Worm (Caenorhabditis elegans) whole organism, L3 larva: Measurements from ENCODE around the gene W07G4.8.

ENCODE experiments used
- R02D3.7 ChIP-seq: fragments of 150-350 bp; optimal IDR thresholded peaks from 2 replicates; lab custom pipeline; 2014; ENCODE audit warnings: missing biosample characterization, missing genetic modification characterization
- ZK546.5 ChIP-seq: sonication (generic microtip); optimal IDR thresholded peaks from 2 replicates; lab custom pipeline; 2017; ENCODE audit warnings: missing biosample characterization, missing genetic modification characterization
- aly-2 ChIP-seq: fragments of 150-350 bp; optimal IDR thresholded peaks from 2 replicates; lab custom pipeline; 2014; ENCODE audit warnings: missing biosample characterization, missing genetic modification characterization
- fkh-10 ChIP-seq: sonication (generic microtip); optimal IDR thresholded peaks from 2 replicates; lab custom pipeline; 2017; ENCODE audit warnings: missing biosample characterization, missing genetic modification reagents, missing genetic modification characterization
- lin-39 ChIP-seq: fragments of 150-350 bp; optimal IDR thresholded peaks from 2 replicates; lab custom pipeline; 2018; ENCODE audit warnings: missing biosample characterization, missing genetic modification reagents, missing genetic modification characterization
- nhr-237 ChIP-seq: fragments of 150-350 bp; optimal IDR thresholded peaks from 2 replicates; lab custom pipeline; 2014; ENCODE audit warnings: missing biosample characterization, missing genetic modification characterization
- nhr-77 ChIP-seq: fragments of 150-350 bp; optimal IDR thresholded peaks from 2 replicates; lab custom pipeline; 2014; ENCODE audit warnings: missing biosample characterization, missing genetic modification characterization
- pqm-1 ChIP-seq: fragments of 150-350 bp; optimal IDR thresholded peaks from 2 replicates; lab custom pipeline; 2017; ENCODE audit warnings: missing biosample characterization, missing genetic modification characterization, inconsistent platforms
- skn-1 ChIP-seq: fragments of 150-350 bp; optimal IDR thresholded peaks from 2 replicates; lab custom pipeline; 2014; ENCODE audit warnings: missing biosample characterization, missing genetic modification characterization
- snpc-4 ChIP-seq: fragments of 150-350 bp; optimal IDR thresholded peaks from 2 replicates; lab custom pipeline; 2014; ENCODE audit warnings: missing biosample characterization, missing genetic modification characterization
- unc-39 ChIP-seq: sonication (generic microtip); optimal IDR thresholded peaks from 4 replicates; lab custom pipeline; 2017; ENCODE audit warnings: missing biosample characterization, missing genetic modification characterization
- ztf-4 ChIP-seq: fragments of 150-350 bp; optimal IDR thresholded peaks from 2 replicates; lab custom pipeline; 2014; ENCODE audit warnings: missing biosample characterization, missing genetic modification characterization

DNA sequence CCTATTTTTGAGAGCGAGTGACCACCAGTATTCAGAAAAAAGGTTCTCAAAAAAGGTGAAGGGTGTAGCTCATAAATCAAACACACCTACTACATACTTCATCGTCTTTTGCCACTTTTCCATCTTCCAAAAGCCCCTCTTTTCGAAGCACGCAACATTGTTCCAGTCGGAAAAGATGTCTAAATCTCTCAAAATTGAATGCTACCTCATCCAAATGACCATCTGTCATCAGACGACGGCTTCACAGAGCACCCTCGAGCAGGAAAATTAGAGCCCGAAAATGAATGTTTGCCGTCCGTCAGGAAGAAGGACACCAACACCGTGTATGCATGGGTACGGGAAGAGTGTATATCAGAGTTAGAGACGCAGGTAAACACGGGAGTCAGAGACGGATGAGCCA, 27.8 kb downstream of the W07G4.8 start:
- TF ChIP-seq fkh-10 (GFP tag; lab: Kevin White, UChicago) (no peak), ZK546.5 (tag; lab: Kevin White, UChicago) (no peak), aly-2 (tag; lab: Kevin White, UChicago) (no peak), snpc-4 (tag; lab: Kevin White, UChicago) (no peak), skn-1 (tag; lab: Kevin White, UChicago) (no peak), unc-39 (tag; lab: Kevin White, UChicago) (no peak), nhr-77 (tag; lab: Kevin White, UChicago) (no peak), R02D3.7 (tag; lab: Kevin White, UChicago) (no peak), lin-39 (tag; lab: Kevin White, UChicago) (no peak), pqm-1 (no peak), ztf-4 (tag; lab: Kevin White, UChicago) (no peak), nhr-237 (tag; lab: Kevin White, UChicago) (no peak)
